Worm (Caenorhabditis elegans) whole organism, midembryonic: Measurements from ENCODE around the gene Y75B8A.8.

Experiments used
- cog-1 ChIP-seq: sonication (generic microtip); optimal IDR thresholded peaks from 2 replicates; lab custom pipeline; 2016; ENCODE audit warnings: missing genetic modification characterization, missing compliant biosample characterization
- ref-1 ChIP-seq: fragments of 200-800 bp; sonication (Bioruptor generic); conservative IDR thresholded peaks from 2 replicates; pipeline ENCODE4 v1.3.6; 2022; ENCODE audit warnings: missing genetic modification reagents, missing genetic modification characterization, missing compliant biosample characterization

DNA sequence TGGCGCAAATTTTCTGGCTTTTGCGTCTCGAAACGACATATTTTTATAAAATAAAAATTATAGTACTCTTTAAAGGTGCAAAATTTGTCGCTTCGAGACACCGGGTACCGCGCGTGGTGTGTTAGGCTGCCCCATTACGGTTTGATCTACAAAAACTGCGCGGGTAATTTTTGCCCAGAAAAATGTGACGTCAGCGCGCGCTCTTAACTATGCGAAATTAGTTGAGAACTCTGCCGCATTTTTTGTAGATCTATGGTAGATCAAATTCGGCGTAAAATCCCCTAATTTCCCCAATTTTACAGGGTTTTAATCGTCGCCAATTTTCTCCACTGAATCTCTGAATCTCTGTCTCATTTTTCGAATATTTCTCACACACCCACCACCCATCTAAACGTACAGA lies at the start of gene Y75B8A.8:
- no peak for TF ChIP-seq ref-1
- no peak for TF ChIP-seq cog-1
